Worm (Caenorhabditis elegans) whole organism, mixed stage, embryonic: Measurements from ENCODE around the gene Y43F8B.12.

ENCODE experiments used
- M03D4.4 ChIP-seq: sonication (generic microtip); optimal IDR thresholded peaks from 2 replicates; lab custom pipeline; 2017; ENCODE audit warnings: mild to moderate bottlenecking, missing genetic modification characterization, missing compliant biosample characterization
- bed-3 ChIP-seq: fragments of 200-800 bp; sonication (Bioruptor generic); optimal IDR thresholded peaks from 3 replicates; lab custom pipeline; 2018; ENCODE audit warnings: mild to moderate bottlenecking, missing genetic modification characterization, moderate library complexity, missing compliant biosample characterization
- blmp-1 ChIP-seq: fragments of 150-350 bp; optimal IDR thresholded peaks from 2 replicates; lab custom pipeline; 2014; ENCODE audit warnings: missing biosample characterization, missing genetic modification characterization
- ceh-39 ChIP-seq: fragments of 150-350 bp; optimal IDR thresholded peaks from 2 replicates; lab custom pipeline; 2014; ENCODE audit warnings: missing biosample characterization, missing genetic modification characterization
- ceh-43 ChIP-seq: fragments of 200-800 bp; sonication (Bioruptor generic); optimal IDR thresholded peaks from 2 replicates; lab custom pipeline; 2018; ENCODE audit warnings: mild to moderate bottlenecking, missing genetic modification characterization, moderate library complexity, missing compliant biosample characterization
- ceh-83 ChIP-seq: fragments of 200-800 bp; sonication (Bioruptor generic); optimal IDR thresholded peaks from 2 replicates; lab custom pipeline; 2018; ENCODE audit warnings: mild to moderate bottlenecking, missing genetic modification characterization, missing compliant biosample characterization
- ces-1 ChIP-seq: fragments of 150-350 bp; optimal IDR thresholded peaks from 2 replicates; lab custom pipeline; 2014; ENCODE audit warnings: missing biosample characterization, missing genetic modification reagents, missing genetic modification characterization
- cnd-1 ChIP-seq: fragments of 200-800 bp; sonication (Bioruptor generic); optimal IDR thresholded peaks from 2 replicates; lab custom pipeline; 2018; ENCODE audit warnings: mild to moderate bottlenecking, missing genetic modification characterization, missing compliant biosample characterization
- elt-1 ChIP-seq: sonication (generic microtip); optimal IDR thresholded peaks from 2 replicates; lab custom pipeline; 2017; ENCODE audit warnings: missing genetic modification characterization, mild to moderate bottlenecking, missing compliant biosample characterization, antibody characterized with exemption, moderate library complexity, borderline replicate concordance; ENCODE audit not compliant: insufficient read depth
- flh-1 ChIP-seq: fragments of 200-800 bp; sonication (Bioruptor generic); optimal IDR thresholded peaks from 2 replicates; lab custom pipeline; 2018; ENCODE audit warnings: mild to moderate bottlenecking, missing genetic modification characterization, moderate library complexity, missing compliant biosample characterization
- ham-2 ChIP-seq: fragments of 200-800 bp; sonication (Bioruptor generic); optimal IDR thresholded peaks from 2 replicates; lab custom pipeline; 2018; ENCODE audit warnings: mild to moderate bottlenecking, missing genetic modification characterization, missing compliant biosample characterization
- lin-13 ChIP-seq: fragments of 150-350 bp; optimal IDR thresholded peaks from 2 replicates; lab custom pipeline; 2014; ENCODE audit warnings: missing biosample characterization, missing genetic modification characterization
- lin-32 ChIP-seq: fragments of 200-800 bp; sonication (Bioruptor generic); optimal IDR thresholded peaks from 2 replicates; lab custom pipeline; 2018; ENCODE audit warnings: mild to moderate bottlenecking, missing genetic modification characterization, missing compliant biosample characterization
- lsy-2 ChIP-seq: fragments of 150-350 bp; optimal IDR thresholded peaks from 2 replicates; lab custom pipeline; 2014; ENCODE audit warnings: missing biosample characterization, missing genetic modification characterization
- mab-5 ChIP-seq: fragments of 150-350 bp; optimal IDR thresholded peaks from 2 replicates; lab custom pipeline; 2014; ENCODE audit warnings: missing biosample characterization, missing genetic modification characterization
- mls-2 ChIP-seq: sonication (generic microtip); optimal IDR thresholded peaks from 2 replicates; lab custom pipeline; 2016; ENCODE audit warnings: mild to moderate bottlenecking, missing genetic modification characterization, moderate library complexity, missing compliant biosample characterization
- nhr-12 ChIP-seq: fragments of 150-350 bp; optimal IDR thresholded peaks from 2 replicates; lab custom pipeline; 2014; ENCODE audit warnings: missing biosample characterization, missing genetic modification characterization
- nhr-2 ChIP-seq: fragments of 150-350 bp; optimal IDR thresholded peaks from 2 replicates; lab custom pipeline; 2014; ENCODE audit warnings: missing biosample characterization, missing genetic modification characterization
- nhr-237 ChIP-seq: fragments of 150-350 bp; optimal IDR thresholded peaks from 2 replicates; lab custom pipeline; 2014; ENCODE audit warnings: missing biosample characterization, missing genetic modification characterization
- nhr-28 ChIP-seq: fragments of 150-350 bp; optimal IDR thresholded peaks from 2 replicates; lab custom pipeline; 2014; ENCODE audit warnings: missing biosample characterization, missing genetic modification characterization
- nhr-76 ChIP-seq: sonication (generic microtip); optimal IDR thresholded peaks from 2 replicates; lab custom pipeline; 2017; ENCODE audit warnings: missing biosample characterization, missing genetic modification characterization
- pha-4 ChIP-seq: fragments of 150-350 bp; optimal IDR thresholded peaks from 2 replicates; lab custom pipeline; 2018; ENCODE audit warnings: missing biosample characterization, missing genetic modification reagents, missing genetic modification characterization
- sem-2 ChIP-seq: fragments of 200-800 bp; sonication (Bioruptor generic); optimal IDR thresholded peaks from 2 replicates; lab custom pipeline; 2018; ENCODE audit warnings: mild to moderate bottlenecking, missing genetic modification characterization, missing compliant biosample characterization
- snpc-4 ChIP-seq: fragments of 150-350 bp; optimal IDR thresholded peaks from 2 replicates; lab custom pipeline; 2014; ENCODE audit warnings: missing biosample characterization, missing genetic modification characterization
- sptf-1 ChIP-seq: sonication (generic microtip); optimal IDR thresholded peaks from 2 replicates; lab custom pipeline; 2017; ENCODE audit warnings: mild to moderate bottlenecking, missing genetic modification characterization, moderate library complexity, missing compliant biosample characterization
- tbx-8 ChIP-seq: fragments of 200-800 bp; sonication (Bioruptor generic); optimal IDR thresholded peaks from 2 replicates; lab custom pipeline; 2018; ENCODE audit warnings: mild to moderate bottlenecking, missing genetic modification characterization, moderate library complexity, missing compliant biosample characterization
- unc-120 ChIP-seq: sonication (generic microtip); optimal IDR thresholded peaks from 2 replicates; lab custom pipeline; 2017; ENCODE audit warnings: missing genetic modification characterization, missing compliant biosample characterization; ENCODE audit not compliant: poor library complexity, severe bottlenecking
- unc-39 ChIP-seq: fragments of 150-350 bp; optimal IDR thresholded peaks from 2 replicates; lab custom pipeline; 2014; ENCODE audit warnings: missing biosample characterization, missing genetic modification characterization
- zip-8 ChIP-seq: fragments of 150-350 bp; optimal IDR thresholded peaks from 2 replicates; lab custom pipeline; 2014; ENCODE audit warnings: missing biosample characterization, missing genetic modification characterization

Gene Y43F8B.12

DNA sequence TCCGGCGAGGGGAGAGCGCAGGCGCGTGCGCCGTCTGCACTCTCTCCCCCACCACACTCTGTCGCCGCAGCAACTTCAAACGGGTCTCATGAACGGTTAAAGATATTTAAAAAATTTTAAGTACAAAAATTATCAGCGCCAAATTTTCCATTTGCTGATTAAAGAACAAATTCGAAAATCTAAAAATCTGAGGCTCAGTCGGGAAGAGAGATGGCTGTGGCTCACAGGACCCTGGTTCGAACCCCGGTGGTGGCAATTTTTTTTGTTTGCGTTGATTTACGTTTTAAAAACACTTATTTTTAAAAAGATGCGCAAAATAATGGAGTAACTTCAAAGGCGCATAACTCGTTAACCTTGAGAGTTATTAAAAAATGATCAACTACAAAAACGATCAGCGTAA, 28.9 kb downstream of the Y43F8B.12 start:
- TF ChIP-seq lsy-2 (tag; lab: Kevin White, UChicago) (no peak), ceh-83 (no peak), ceh-39 (tag; lab: Kevin White, UChicago) (no peak), ham-2 (GFP tag; lab: Kevin White, UChicago) (no peak)

DNA sequence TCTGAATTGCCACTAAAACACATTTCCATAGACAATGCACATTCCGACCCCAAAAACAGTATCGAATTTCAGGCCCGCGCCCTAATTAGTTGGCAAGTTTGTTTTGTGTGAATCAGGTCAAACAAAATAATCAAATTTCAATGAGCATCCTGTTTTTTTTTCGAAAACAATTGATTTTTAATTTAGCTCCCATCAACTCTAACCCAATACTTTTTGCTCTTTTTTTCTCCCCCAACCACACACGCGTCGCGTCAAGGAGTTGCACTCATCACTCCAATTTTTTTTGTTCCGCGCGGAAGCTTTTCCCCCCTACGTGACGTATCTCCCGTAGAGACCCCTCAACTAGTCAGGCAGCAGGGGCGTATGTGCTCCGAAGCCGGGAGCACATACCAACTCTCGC, 33.2 kb downstream of the Y43F8B.12 start:
- TF ChIP-seq blmp-1 (tag; lab: Kevin White, UChicago): no peak
- no peak for TF ChIP-seq ces-1 (GFP tag; lab: Kevin White, UChicago)
- TF ChIP-seq sptf-1 (tag; lab: Kevin White, UChicago): no peak
- no peak for TF ChIP-seq flh-1 (GFP tag; lab: Kevin White, UChicago)
- TF ChIP-seq pha-4 (tag; lab: Kevin White, UChicago): no peak
- TF ChIP-seq cnd-1 (tag; lab: Kevin White, UChicago): no peak
- no peak for TF ChIP-seq zip-8 (tag; lab: Kevin White, UChicago)
- TF ChIP-seq nhr-12 (tag; lab: Kevin White, UChicago): no peak
- no peak for TF ChIP-seq nhr-76 (tag; lab: Kevin White, UChicago)

DNA sequence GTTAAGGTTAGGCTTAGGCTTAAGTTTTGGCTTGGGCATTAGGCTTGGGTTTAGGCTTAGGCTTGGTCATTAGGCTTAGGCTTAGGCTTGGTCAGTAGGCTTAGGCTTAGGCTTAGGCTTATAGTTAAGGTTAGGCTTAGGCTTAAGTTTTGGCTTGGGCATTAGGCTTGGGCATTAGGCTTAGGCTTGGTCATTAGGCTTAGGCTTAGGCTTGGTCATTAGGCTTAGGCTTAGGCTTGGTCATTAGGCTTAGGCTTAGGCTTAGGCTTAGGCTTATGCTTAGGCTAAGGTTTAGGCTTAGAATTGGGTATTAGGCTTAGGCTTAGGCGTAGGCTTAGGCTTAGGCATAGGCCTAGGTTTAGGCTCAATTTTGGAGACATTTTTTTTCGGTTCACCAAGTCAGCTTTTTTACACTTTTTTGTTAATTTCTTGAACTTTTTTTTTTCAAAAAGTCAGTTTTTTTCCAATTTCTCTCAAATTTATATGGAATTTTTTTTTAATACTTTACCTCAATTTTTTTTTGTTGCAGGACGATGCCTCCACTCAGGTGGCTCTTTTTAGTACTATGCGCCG, 34.5 kb downstream of the Y43F8B.12 start, which contains the start of gene Y43F8B.3:
Gene Y43F8B.3 (plus strand): TSS at position 523 of the 573 bp plus-strand sequence.
- TF ChIP-seq M03D4.4 (no peak), snpc-4 (tag; lab: Kevin White, UChicago) (no peak), nhr-28 (tag; lab: Kevin White, UChicago) (no peak)

DNA sequence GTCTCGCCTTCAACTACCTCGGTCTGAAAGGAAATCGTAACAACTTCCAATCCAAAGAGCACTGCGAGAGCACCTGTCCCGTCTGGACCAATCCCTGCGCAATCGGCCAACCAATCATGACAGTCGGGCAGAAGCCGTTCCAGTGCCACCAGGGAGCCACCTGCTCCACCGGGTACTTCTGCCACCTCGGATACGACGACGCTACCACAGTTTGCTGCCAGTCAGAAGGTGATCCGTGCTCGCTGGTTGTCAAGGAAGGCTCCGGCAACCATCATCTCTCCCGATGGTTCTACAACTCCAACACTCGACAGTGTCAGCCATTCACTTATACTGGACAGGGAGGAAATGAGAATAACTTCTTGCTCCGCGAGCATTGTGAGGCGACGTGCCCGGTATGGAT, 40.9 kb downstream of the Y43F8B.12 start:
- TF ChIP-seq nhr-237 (tag; lab: Kevin White, UChicago) (no peak), blmp-1 (tag; lab: Kevin White, UChicago) (no peak), elt-1 (tag; lab: Kevin White, UChicago) (no peak), lin-13 (tag; lab: Kevin White, UChicago) (no peak), pha-4 (tag; lab: Kevin White, UChicago) (no peak), unc-120 (no peak), M03D4.4 (no peak), flh-1 (GFP tag; lab: Kevin White, UChicago) (no peak), unc-39 (tag; lab: Kevin White, UChicago) (no peak), sptf-1 (tag; lab: Kevin White, UChicago) (no peak), ceh-39 (tag; lab: Kevin White, UChicago) (no peak), ces-1 (GFP tag; lab: Kevin White, UChicago) (no peak), mls-2 (no peak), lin-32 (GFP tag; lab: Kevin White, UChicago) (no peak), mab-5 (no peak), ham-2 (GFP tag; lab: Kevin White, UChicago) (no peak), nhr-76 (tag; lab: Kevin White, UChicago) (no peak)

DNA sequence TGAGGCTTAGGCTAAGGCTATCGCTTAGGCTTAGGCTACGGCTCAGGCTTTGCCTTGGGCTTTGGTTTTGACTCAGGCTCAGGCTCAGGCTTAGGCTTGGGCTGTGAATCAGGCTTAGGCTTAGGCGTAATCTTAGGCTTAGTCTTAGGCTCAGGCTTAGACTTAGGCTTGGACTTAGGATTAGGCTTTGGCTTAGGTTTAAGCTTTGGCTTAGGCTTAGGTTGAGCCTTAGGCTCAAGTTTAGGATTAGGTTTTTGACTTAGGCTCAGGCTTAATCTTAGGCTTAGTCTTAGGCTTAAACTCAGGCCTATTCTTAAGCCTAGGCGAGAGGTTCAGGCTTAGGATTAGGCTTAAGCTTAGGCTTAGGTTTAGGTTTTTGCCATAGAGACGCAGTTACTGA, 42.2 kb downstream of the Y43F8B.12 start:
- TF ChIP-seq elt-1 (tag; lab: Kevin White, UChicago): no peak
- TF ChIP-seq nhr-76 (tag; lab: Kevin White, UChicago): no peak
- no peak for TF ChIP-seq nhr-12 (tag; lab: Kevin White, UChicago)
- TF ChIP-seq ceh-43 (GFP tag; lab: Kevin White, UChicago): no peak
- TF ChIP-seq, all 35 proteins: peak for 0

DNA sequence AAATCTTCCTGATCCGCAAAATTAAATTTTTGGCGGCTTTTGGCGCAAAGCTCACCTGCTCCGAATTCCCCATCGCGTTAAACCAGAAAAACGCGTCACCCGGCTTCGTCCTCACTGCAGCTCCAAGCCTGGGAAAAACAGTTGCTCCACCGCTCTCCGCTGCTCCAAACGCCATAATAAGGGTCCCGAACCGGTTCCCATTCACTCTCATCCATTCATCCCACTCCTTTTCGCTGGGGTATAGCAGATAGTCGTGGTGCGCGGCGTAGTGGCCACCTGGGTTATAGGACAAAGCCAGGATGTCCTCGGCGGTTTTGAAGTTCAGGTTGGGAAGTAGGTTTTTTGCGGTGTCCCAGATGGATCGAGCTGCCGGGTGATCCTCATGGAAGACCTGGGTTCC, 42.7 kb downstream of the Y43F8B.12 start:
- TF ChIP-seq bed-3 (GFP tag; lab: Kevin White, UChicago): no peak
- no peak for TF ChIP-seq sem-2 (GFP tag; lab: Kevin White, UChicago)
- TF ChIP-seq cnd-1 (tag; lab: Kevin White, UChicago): no peak
- TF ChIP-seq lin-13 (tag; lab: Kevin White, UChicago): no peak
- TF ChIP-seq elt-1 (tag; lab: Kevin White, UChicago): no peak
- no peak for TF ChIP-seq tbx-8 (GFP tag; lab: Kevin White, UChicago)
- TF ChIP-seq mls-2: no peak
- no peak for TF ChIP-seq nhr-76 (tag; lab: Kevin White, UChicago)
- no peak for TF ChIP-seq nhr-2 (tag; lab: Kevin White, UChicago)
- no peak for TF ChIP-seq lin-32 (GFP tag; lab: Kevin White, UChicago)
- no peak for TF ChIP-seq unc-120
- TF ChIP-seq pha-4 (tag; lab: Kevin White, UChicago): no peak
- no peak for TF ChIP-seq nhr-12 (tag; lab: Kevin White, UChicago)
- TF ChIP-seq flh-1 (GFP tag; lab: Kevin White, UChicago): no peak
- TF ChIP-seq, all 35 proteins: peak for 0
